Worm (Caenorhabditis elegans) whole organism, mixed stage, embryonic: ENCODE results near the gene frm-3.

Source experiments
- bed-3 ChIP-seq: fragments of 200-800 bp; sonication (Bioruptor generic); optimal IDR thresholded peaks from 3 replicates; lab custom pipeline; 2018; ENCODE audit warnings: mild to moderate bottlenecking, missing genetic modification characterization, moderate library complexity, missing compliant biosample characterization
- ceh-39 ChIP-seq: fragments of 150-350 bp; optimal IDR thresholded peaks from 2 replicates; lab custom pipeline; 2014; ENCODE audit warnings: missing biosample characterization, missing genetic modification characterization
- ceh-43 ChIP-seq: fragments of 200-800 bp; sonication (Bioruptor generic); optimal IDR thresholded peaks from 2 replicates; lab custom pipeline; 2018; ENCODE audit warnings: mild to moderate bottlenecking, missing genetic modification characterization, moderate library complexity, missing compliant biosample characterization
- ceh-83 ChIP-seq: fragments of 200-800 bp; sonication (Bioruptor generic); optimal IDR thresholded peaks from 2 replicates; lab custom pipeline; 2018; ENCODE audit warnings: mild to moderate bottlenecking, missing genetic modification characterization, missing compliant biosample characterization
- ces-1 ChIP-seq: fragments of 150-350 bp; optimal IDR thresholded peaks from 2 replicates; lab custom pipeline; 2014; ENCODE audit warnings: missing biosample characterization, missing genetic modification reagents, missing genetic modification characterization
- cnd-1 ChIP-seq: fragments of 200-800 bp; sonication (Bioruptor generic); optimal IDR thresholded peaks from 2 replicates; lab custom pipeline; 2018; ENCODE audit warnings: mild to moderate bottlenecking, missing genetic modification characterization, missing compliant biosample characterization
- drap-1 ChIP-seq: fragments of 200-800 bp; sonication (Bioruptor generic); optimal IDR thresholded peaks from 3 replicates; lab custom pipeline; 2018; ENCODE audit warnings: mild to moderate bottlenecking, missing genetic modification characterization, missing compliant biosample characterization
- elt-1 ChIP-seq: sonication (generic microtip); optimal IDR thresholded peaks from 2 replicates; lab custom pipeline; 2017; ENCODE audit warnings: missing genetic modification characterization, mild to moderate bottlenecking, missing compliant biosample characterization, antibody characterized with exemption, moderate library complexity, borderline replicate concordance; ENCODE audit not compliant: insufficient read depth
- elt-3 ChIP-seq: fragments of 150-350 bp; optimal IDR thresholded peaks from 2 replicates; lab custom pipeline; 2014; ENCODE audit warnings: missing biosample characterization, missing genetic modification characterization
- flh-1 ChIP-seq: fragments of 200-800 bp; sonication (Bioruptor generic); optimal IDR thresholded peaks from 2 replicates; lab custom pipeline; 2018; ENCODE audit warnings: mild to moderate bottlenecking, missing genetic modification characterization, moderate library complexity, missing compliant biosample characterization
- ham-2 ChIP-seq: fragments of 200-800 bp; sonication (Bioruptor generic); optimal IDR thresholded peaks from 2 replicates; lab custom pipeline; 2018; ENCODE audit warnings: mild to moderate bottlenecking, missing genetic modification characterization, missing compliant biosample characterization
- hlh-1 ChIP-seq: fragments of 150-350 bp; optimal IDR thresholded peaks from 2 replicates; lab custom pipeline; 2014; ENCODE audit warnings: missing biosample characterization, missing genetic modification reagents, missing genetic modification characterization
- lin-13 ChIP-seq: fragments of 150-350 bp; optimal IDR thresholded peaks from 2 replicates; lab custom pipeline; 2014; ENCODE audit warnings: missing biosample characterization, missing genetic modification characterization
- lin-32 ChIP-seq: fragments of 200-800 bp; sonication (Bioruptor generic); optimal IDR thresholded peaks from 2 replicates; lab custom pipeline; 2018; ENCODE audit warnings: mild to moderate bottlenecking, missing genetic modification characterization, missing compliant biosample characterization
- lsy-2 ChIP-seq: fragments of 150-350 bp; optimal IDR thresholded peaks from 2 replicates; lab custom pipeline; 2014; ENCODE audit warnings: missing biosample characterization, missing genetic modification characterization
- mab-5 ChIP-seq: fragments of 150-350 bp; optimal IDR thresholded peaks from 2 replicates; lab custom pipeline; 2014; ENCODE audit warnings: missing biosample characterization, missing genetic modification characterization
- mep-1 ChIP-seq: fragments of 150-350 bp; optimal IDR thresholded peaks from 2 replicates; lab custom pipeline; 2017; ENCODE audit warnings: missing biosample characterization, missing genetic modification reagents, missing genetic modification characterization, inconsistent platforms
- mls-2 ChIP-seq: sonication (generic microtip); optimal IDR thresholded peaks from 2 replicates; lab custom pipeline; 2016; ENCODE audit warnings: mild to moderate bottlenecking, missing genetic modification characterization, moderate library complexity, missing compliant biosample characterization
- nhr-2 ChIP-seq: fragments of 150-350 bp; optimal IDR thresholded peaks from 2 replicates; lab custom pipeline; 2014; ENCODE audit warnings: missing biosample characterization, missing genetic modification characterization
- nhr-237 ChIP-seq: fragments of 150-350 bp; optimal IDR thresholded peaks from 2 replicates; lab custom pipeline; 2014; ENCODE audit warnings: missing biosample characterization, missing genetic modification characterization
- nhr-28 ChIP-seq: fragments of 150-350 bp; optimal IDR thresholded peaks from 2 replicates; lab custom pipeline; 2014; ENCODE audit warnings: missing biosample characterization, missing genetic modification characterization
- nhr-76 ChIP-seq: sonication (generic microtip); optimal IDR thresholded peaks from 2 replicates; lab custom pipeline; 2017; ENCODE audit warnings: missing biosample characterization, missing genetic modification characterization
- pha-4 ChIP-seq: fragments of 150-350 bp; optimal IDR thresholded peaks from 2 replicates; lab custom pipeline; 2018; ENCODE audit warnings: missing biosample characterization, missing genetic modification reagents, missing genetic modification characterization
- snpc-4 ChIP-seq: fragments of 150-350 bp; optimal IDR thresholded peaks from 2 replicates; lab custom pipeline; 2014; ENCODE audit warnings: missing biosample characterization, missing genetic modification characterization
- sptf-1 ChIP-seq: sonication (generic microtip); optimal IDR thresholded peaks from 2 replicates; lab custom pipeline; 2017; ENCODE audit warnings: mild to moderate bottlenecking, missing genetic modification characterization, moderate library complexity, missing compliant biosample characterization
- unc-120 ChIP-seq: sonication (generic microtip); optimal IDR thresholded peaks from 2 replicates; lab custom pipeline; 2017; ENCODE audit warnings: missing genetic modification characterization, missing compliant biosample characterization; ENCODE audit not compliant: poor library complexity, severe bottlenecking
- unc-39 ChIP-seq: fragments of 150-350 bp; optimal IDR thresholded peaks from 2 replicates; lab custom pipeline; 2014; ENCODE audit warnings: missing biosample characterization, missing genetic modification characterization
- unc-62 ChIP-seq: fragments of 150-350 bp; optimal IDR thresholded peaks from 2 replicates; lab custom pipeline; 2014; ENCODE audit warnings: missing biosample characterization, missing genetic modification reagents, missing genetic modification characterization
- zip-8 ChIP-seq: fragments of 150-350 bp; optimal IDR thresholded peaks from 2 replicates; lab custom pipeline; 2014; ENCODE audit warnings: missing biosample characterization, missing genetic modification characterization
- ztf-11 ChIP-seq: fragments of 150-350 bp; optimal IDR thresholded peaks from 2 replicates; lab custom pipeline; 2014; ENCODE audit warnings: missing biosample characterization, missing genetic modification characterization

Gene frm-3

ce11 chrX:11607500-11607823 is 35.2 kb downstream of the frm-3 start:
- TF ChIP-seq mep-1 (tag; lab: Kevin White, UChicago) (no peak), ces-1 (GFP tag; lab: Kevin White, UChicago) (peak; percentile 67)

ce11 chrX:11608110-11608759 is 35.9 kb downstream of the frm-3 start:
- TF ChIP-seq ces-1 (GFP tag; lab: Kevin White, UChicago) (peak; percentile 96), mls-2 (tag; lab: Kevin White, UChicago) (no peak), mep-1 (tag; lab: Kevin White, UChicago) (peak; percentile 15), ham-2 (GFP tag; lab: Kevin White, UChicago) (peak; percentile 84), unc-62 (GFP tag; lab: Kevin White, UChicago) (peak; percentile 77), elt-1 (tag; lab: Kevin White, UChicago) (peak; percentile 72), nhr-76 (tag; lab: Kevin White, UChicago) (no peak)
- TF ChIP-seq, all 35 proteins: peak for 5

ce11 chrX:11617387-11617786 is 45.1 kb downstream of the frm-3 start, which contains the start of gene F52D10.4:
TSS of gene F52D10.4 (plus strand) at chrX:11617470.
- TF ChIP-seq bed-3 (GFP tag; lab: Kevin White, UChicago) (no peak), elt-3 (tag; lab: Kevin White, UChicago) (no peak), unc-120 (tag; lab: Kevin White, UChicago) (no peak), unc-39 (tag; lab: Kevin White, UChicago) (no peak), ceh-83 (GFP tag; lab: Kevin White, UChicago) (no peak), mep-1 (tag; lab: Kevin White, UChicago) (no peak), mab-5 (no peak), nhr-76 (tag; lab: Kevin White, UChicago) (no peak), pha-4 (tag; lab: Kevin White, UChicago) (no peak), ztf-11 (tag; lab: Kevin White, UChicago) (no peak)

ce11 chrX:11621997-11622396 is 49.7 kb downstream of the frm-3 start, which contains the start of gene sto-3:
TSS of gene sto-3 (minus strand) at chrX:11622097.
- TF ChIP-seq snpc-4 (tag; lab: Kevin White, UChicago) (no peak), ceh-83 (GFP tag; lab: Kevin White, UChicago) (no peak), zip-8 (tag; lab: Kevin White, UChicago) (no peak), sptf-1 (no peak), pha-4 (tag; lab: Kevin White, UChicago) (no peak), ceh-43 (no peak), bed-3 (GFP tag; lab: Kevin White, UChicago) (no peak), cnd-1 (tag; lab: Kevin White, UChicago) (no peak), nhr-2 (tag; lab: Kevin White, UChicago) (no peak), nhr-237 (no peak), hlh-1 (tag; lab: Kevin White, UChicago) (no peak), lsy-2 (tag; lab: Kevin White, UChicago) (no peak), nhr-28 (tag; lab: Kevin White, UChicago) (no peak), lin-32 (GFP tag; lab: Kevin White, UChicago) (no peak), drap-1 (GFP tag; lab: Kevin White, UChicago) (no peak), ztf-11 (tag; lab: Kevin White, UChicago) (no peak)

ce11 chrX:11623442-11623841 is 51.1 kb downstream of the frm-3 start:
- no peak for TF ChIP-seq ham-2 (GFP tag; lab: Kevin White, UChicago)
- TF ChIP-seq lin-13 (tag; lab: Kevin White, UChicago): no peak
- no peak for TF ChIP-seq nhr-28 (tag; lab: Kevin White, UChicago)
- no peak for TF ChIP-seq snpc-4 (tag; lab: Kevin White, UChicago)
- no peak for TF ChIP-seq nhr-76 (tag; lab: Kevin White, UChicago)
- TF ChIP-seq flh-1 (GFP tag; lab: Kevin White, UChicago): no peak
- no peak for TF ChIP-seq ces-1 (GFP tag; lab: Kevin White, UChicago)
- no peak for TF ChIP-seq ceh-39 (tag; lab: Kevin White, UChicago)
